Fruit fly (Drosophila melanogaster): ENCODE measurements around the gene shps.

Gene shps

DNA sequence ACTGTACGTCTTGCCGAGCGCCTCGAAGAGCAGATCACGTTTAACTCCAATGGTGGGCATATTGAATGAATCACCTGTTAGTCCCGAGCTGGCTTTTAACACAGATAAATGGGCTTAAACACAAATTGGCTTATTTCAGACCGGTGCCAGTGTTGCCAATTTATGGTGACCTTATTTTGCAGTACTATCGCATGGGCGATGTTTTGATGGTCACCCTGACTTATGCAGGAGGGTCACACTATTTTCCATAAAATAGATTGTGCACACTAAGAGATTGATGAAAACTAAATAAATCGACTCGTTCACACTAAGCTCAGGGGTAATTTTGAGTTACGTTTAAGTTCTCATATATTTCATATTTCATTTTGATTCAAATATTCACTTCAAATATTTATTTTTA lies 26.9 kb upstream of the shps start, which contains the start of gene beta-PheRS (continued):
- TF ChIP-seq CG5245 (GFP tag; optimal IDR thresholded peaks at IDR 0.05) (no peak), Hand (GFP tag; optimal IDR thresholded peaks at IDR 0.05) (no peak), gro (GFP tag; optimal IDR thresholded peaks at IDR 0.05) (peak; percentile 56), CG5180 (GFP tag; optimal IDR thresholded peaks at IDR 0.05) (no peak), exex (tag; optimal IDR thresholded peaks at IDR 0.05) (no peak), bowl (GFP tag; IDR thresholded peaks at IDR 0.05) (peak; percentile 40; the same call in 1 of the 2 replicates), CG14050 (GFP tag; IDR thresholded peaks at IDR 0.05) (peak; percentile 16; the same call in 1 of the 3 replicates), mld (GFP tag; IDR thresholded peaks at IDR 0.05; ENCODE audit: partially characterized antibody) (peak; percentile 64), gfzf (GFP tag; optimal IDR thresholded peaks at IDR 0.05) (peak; percentile 78), CG4617 (GFP tag; optimal IDR thresholded peaks at IDR 0.05; ENCODE audit: borderline replicate concordance) (peak; percentile 90), disco-r (GFP tag; optimal IDR thresholded peaks at IDR 0.05) (no peak), CG6175 (GFP tag; IDR thresholded peaks at IDR 0.05) (0 out of 3 replicates have a peak, but pooled peaks have one; percentile 14), sna (GFP tag; IDR thresholded peaks at IDR 0.05; ENCODE audit: partially characterized antibody) (peak; percentile 90), CG12236 (GFP tag; optimal IDR thresholded peaks at IDR 0.05) (no peak), CG34422 (GFP tag; IDR thresholded peaks at IDR 0.05) (peak; percentile 92), CG7987 (GFP tag; optimal IDR thresholded peaks at IDR 0.05) (peak; percentile 11), yki (optimal IDR thresholded peaks at IDR 0.05) (no peak), ftz-f1 (GFP tag; optimal IDR thresholded peaks at IDR 0.05) (peak; percentile 71), sc (optimal IDR thresholded peaks at IDR 0.05) (no peak), sc (GFP tag; optimal IDR thresholded peaks at IDR 0.05) (no peak), lola (GFP tag; optimal IDR thresholded peaks at IDR 0.05) (peak in 1 of 3 experiments; percentile 7), TFAM (GFP tag; optimal IDR thresholded peaks at IDR 0.05) (no peak), CG17361 (GFP tag; IDR thresholded peaks at IDR 0.05) (no peak), CG16815 (GFP tag; optimal IDR thresholded peaks at IDR 0.05) (peak; percentile 3), CG13894 (tag; optimal IDR thresholded peaks at IDR 0.05) (no peak), gt (GFP tag; IDR thresholded peaks at IDR 0.05) (no peak), inv (GFP tag; IDR thresholded peaks at IDR 0.05; ENCODE audit: partially characterized antibody) (peak; percentile 92), nerfin-2 (GFP tag; IDR thresholded peaks at IDR 0.05; ENCODE audit: partially characterized antibody) (peak; percentile 81), CG12299 (tag; optimal IDR thresholded peaks at IDR 0.05) (peak; percentile 20), CG14965 (GFP tag; optimal IDR thresholded peaks at IDR 0.05; ENCODE audit: borderline replicate concordance) (no peak), toy (GFP tag; IDR thresholded peaks at IDR 0.05) (no peak), NK7.1 (GFP tag; optimal IDR thresholded peaks at IDR 0.05) (no peak), CG13624 (GFP tag; optimal IDR thresholded peaks at IDR 0.05) (peak; percentile 64), CG34376 (GFP tag; optimal IDR thresholded peaks at IDR 0.05) (peak; percentile 30), Hr78 (GFP tag; optimal IDR thresholded peaks at IDR 0.05) (no peak), CG3847 (GFP tag; IDR thresholded peaks at IDR 0.05) (peak; percentile 85), Six4 (GFP tag; optimal IDR thresholded peaks at IDR 0.05) (peak; percentile 13), dmrt99B (tag; optimal IDR thresholded peaks at IDR 0.05) (no peak), abd-A (tag; optimal IDR thresholded peaks at IDR 0.05) (no peak), eve (GFP tag; optimal IDR thresholded peaks at IDR 0.05) (no peak), CG12942 (GFP tag; optimal IDR thresholded peaks at IDR 0.05) (peak; percentile 35), Nf-YA (GFP tag; IDR thresholded peaks at IDR 0.05) (peak; percentile 34; the same call in 1 of the 2 replicates), CG6854 (GFP tag; optimal IDR thresholded peaks at IDR 0.05) (no peak), zfh1 (GFP tag; IDR thresholded peaks at IDR 0.05) (no peak), fd3F (GFP tag; optimal IDR thresholded peaks at IDR 0.05) (peak; percentile 19), CG34224 (GFP tag; IDR thresholded peaks at IDR 0.05; ENCODE audit: partially characterized antibody) (peak; percentile 91), p53 (GFP tag; optimal IDR thresholded peaks at IDR 0.05) (peak; percentile 43), ash1 (GFP tag; optimal IDR thresholded peaks at IDR 0.05) (peak; percentile 12), chif (GFP tag; optimal IDR thresholded peaks at IDR 0.05) (peak; percentile 27 to 41), Mad (GFP tag; optimal IDR thresholded peaks at IDR 0.05) (peak; percentile 68)

Measured in whole organism, embryonic.